Worm (Caenorhabditis elegans) whole organism, late embryonic: ENCODE results near the gene T19C3.2.
A peak's percentile ranks its signal among the peaks of the same experiment; 100 is the strongest.

Source experiments
- C08G9.2 ChIP-seq: sonication (generic microtip); optimal IDR thresholded peaks from 2 replicates; lab custom pipeline; 2016; ENCODE audit warnings: mild to moderate bottlenecking, missing genetic modification characterization, moderate library complexity, missing compliant biosample characterization
- F13H6.1 ChIP-seq: sonication (generic microtip); optimal IDR thresholded peaks from 2 replicates; lab custom pipeline; 2016; ENCODE audit warnings: missing genetic modification characterization, missing compliant biosample characterization
- K02D7.2 ChIP-seq: sonication (generic microtip); optimal IDR thresholded peaks from 2 replicates; lab custom pipeline; 2017; ENCODE audit warnings: mild to moderate bottlenecking, missing genetic modification characterization, missing compliant biosample characterization
- K09A11.1 ChIP-seq: sonication (generic microtip); optimal IDR thresholded peaks from 2 replicates; lab custom pipeline; 2017; ENCODE audit warnings: antibody characterized with exemption, mild to moderate bottlenecking, missing genetic modification characterization, missing compliant biosample characterization; ENCODE audit not compliant: insufficient read depth
- ahr-1 ChIP-seq: sonication (generic microtip); optimal IDR thresholded peaks from 2 replicates; lab custom pipeline; 2016; ENCODE audit warnings: missing genetic modification characterization, missing compliant biosample characterization
- ama-1 ChIP-seq: fragments of 150-350 bp; optimal IDR thresholded peaks from 2 replicates; lab custom pipeline; 2014
- ceh-14 ChIP-seq: sonication (generic microtip); optimal IDR thresholded peaks from 2 replicates; lab custom pipeline; 2016; ENCODE audit warnings: missing genotype, missing genetic modification characterization, missing compliant biosample characterization
- ceh-19 ChIP-seq: fragments of 200-800 bp; sonication (Bioruptor generic); optimal IDR thresholded peaks from 2 replicates; lab custom pipeline; 2018; ENCODE audit warnings: mild to moderate bottlenecking, missing genetic modification characterization, missing compliant biosample characterization
- ceh-24 ChIP-seq: sonication (generic microtip); optimal IDR thresholded peaks from 2 replicates; lab custom pipeline; 2016; ENCODE audit warnings: mild to moderate bottlenecking, missing genetic modification characterization, missing compliant biosample characterization
- ceh-30 ChIP-seq: fragments of 150-350 bp; optimal IDR thresholded peaks from 2 replicates; lab custom pipeline; 2014; ENCODE audit warnings: missing biosample characterization, missing genetic modification characterization
- ceh-48 ChIP-seq: sonication (generic microtip); optimal IDR thresholded peaks from 2 replicates; lab custom pipeline; 2016; ENCODE audit warnings: missing genetic modification characterization, inconsistent platforms, missing compliant biosample characterization
- ceh-6 ChIP-seq: fragments of 200-800 bp; sonication (Bioruptor generic); optimal IDR thresholded peaks from 2 replicates; lab custom pipeline; 2018; ENCODE audit warnings: mild to moderate bottlenecking, missing genetic modification characterization, missing compliant biosample characterization
- che-1 ChIP-seq: sonication (generic microtip); optimal IDR thresholded peaks from 2 replicates; lab custom pipeline; 2016; ENCODE audit warnings: mild to moderate bottlenecking, missing genetic modification characterization, missing compliant biosample characterization
- dve-1 ChIP-seq: sonication (generic microtip); optimal IDR thresholded peaks from 2 replicates; lab custom pipeline; 2017; ENCODE audit warnings: antibody characterized with exemption, mild to moderate bottlenecking, missing genetic modification characterization, missing compliant biosample characterization
- elt-2 ChIP-seq: sonication (generic microtip); optimal IDR thresholded peaks from 2 replicates; lab custom pipeline; 2016; ENCODE audit warnings: missing genetic modification reagents, missing genetic modification characterization, missing compliant biosample characterization
- elt-4 ChIP-seq: sonication (generic microtip); optimal IDR thresholded peaks from 2 replicates; lab custom pipeline; 2016; ENCODE audit warnings: missing genetic modification characterization, missing compliant biosample characterization
- ets-4 ChIP-seq: sonication (generic microtip); optimal IDR thresholded peaks from 2 replicates; lab custom pipeline; 2016; ENCODE audit warnings: missing genetic modification characterization, missing compliant biosample characterization
- eyg-1 ChIP-seq: sonication (generic microtip); optimal IDR thresholded peaks from 2 replicates; lab custom pipeline; 2016; ENCODE audit warnings: missing genotype, missing genetic modification characterization, missing compliant biosample characterization
- fax-1 ChIP-seq: sonication (generic microtip); optimal IDR thresholded peaks from 2 replicates; lab custom pipeline; 2016; ENCODE audit warnings: missing genotype, missing genetic modification characterization, missing compliant biosample characterization
- fkh-10 ChIP-seq: fragments of 150-350 bp; optimal IDR thresholded peaks from 2 replicates; lab custom pipeline; 2014; ENCODE audit warnings: missing biosample characterization, missing genetic modification reagents, missing genetic modification characterization
- hlh-30 ChIP-seq: sonication (generic microtip); optimal IDR thresholded peaks from 2 replicates; lab custom pipeline; 2017; ENCODE audit warnings: antibody characterized with exemption, missing genetic modification characterization, missing compliant biosample characterization; ENCODE audit not compliant: insufficient read depth
- hlh-8 ChIP-seq: sonication (generic microtip); optimal IDR thresholded peaks from 2 replicates; lab custom pipeline; 2016; ENCODE audit warnings: missing genotype, missing genetic modification characterization, missing compliant biosample characterization
- lin-11 ChIP-seq: fragments of 200-800 bp; sonication (Bioruptor generic); optimal IDR thresholded peaks from 2 replicates; lab custom pipeline; 2018; ENCODE audit warnings: mild to moderate bottlenecking, missing genetic modification characterization, missing compliant biosample characterization
- madf-2 ChIP-seq: sonication (generic microtip); optimal IDR thresholded peaks from 2 replicates; lab custom pipeline; 2017; ENCODE audit warnings: missing genetic modification characterization, missing compliant biosample characterization
- mec-3 ChIP-seq: sonication (generic microtip); optimal IDR thresholded peaks from 2 replicates; lab custom pipeline; 2016; ENCODE audit warnings: borderline replicate concordance, missing genetic modification characterization, missing compliant biosample characterization
- nhr-232 ChIP-seq: sonication (generic microtip); optimal IDR thresholded peaks from 2 replicates; lab custom pipeline; 2016; ENCODE audit warnings: missing genetic modification characterization, missing compliant biosample characterization
- odd-2 ChIP-seq: sonication (generic microtip); optimal IDR thresholded peaks from 2 replicates; lab custom pipeline; 2017; ENCODE audit warnings: antibody characterized with exemption, mild to moderate bottlenecking, missing genetic modification characterization, missing compliant biosample characterization
- pag-3 ChIP-seq: sonication (generic microtip); optimal IDR thresholded peaks from 2 replicates; lab custom pipeline; 2016; ENCODE audit warnings: missing compliant biosample characterization, missing genetic modification characterization, borderline replicate concordance
- pat-9 ChIP-seq: fragments of 200-800 bp; sonication (Bioruptor generic); optimal IDR thresholded peaks from 2 replicates; lab custom pipeline; 2018; ENCODE audit warnings: mild to moderate bottlenecking, missing genetic modification characterization, moderate library complexity, missing compliant biosample characterization
- pax-1 ChIP-seq: fragments of 150-350 bp; optimal IDR thresholded peaks from 2 replicates; lab custom pipeline; 2014; ENCODE audit warnings: missing biosample characterization, missing genetic modification characterization
- pha-2 ChIP-seq: sonication (generic microtip); optimal IDR thresholded peaks from 2 replicates; lab custom pipeline; 2017; ENCODE audit warnings: mild to moderate bottlenecking, missing genetic modification characterization, missing compliant biosample characterization
- pha-4 ChIP-seq: fragments of 150-350 bp; optimal IDR thresholded peaks from 2 replicates; lab custom pipeline; 2018; ENCODE audit warnings: missing biosample characterization, missing genetic modification reagents, missing genetic modification characterization
- pros-1 ChIP-seq: fragments of 150-350 bp; optimal IDR thresholded peaks from 2 replicates; lab custom pipeline; 2014; ENCODE audit warnings: missing biosample characterization, missing genetic modification reagents, missing genetic modification characterization
- rnt-1 ChIP-seq: sonication (generic microtip); optimal IDR thresholded peaks from 2 replicates; lab custom pipeline; 2016; ENCODE audit warnings: missing genetic modification characterization, missing compliant biosample characterization
- sox-2 ChIP-seq: fragments of 200-800 bp; sonication (Bioruptor generic); IDR thresholded peaks from 2 replicates; pipeline ENCODE4 v1.3.6; 2022; ENCODE audit warnings: missing genetic modification reagents, missing genetic modification characterization, missing compliant biosample characterization
- sox-4 ChIP-seq: sonication (generic microtip); optimal IDR thresholded peaks from 2 replicates; lab custom pipeline; 2017; ENCODE audit warnings: mild to moderate bottlenecking, missing genetic modification characterization, inconsistent platforms, missing compliant biosample characterization
- tbx-7 ChIP-seq: sonication (generic microtip); optimal IDR thresholded peaks from 2 replicates; lab custom pipeline; 2016; ENCODE audit warnings: missing genotype, missing genetic modification characterization, missing compliant biosample characterization
- ttx-3 ChIP-seq: sonication (generic microtip); optimal IDR thresholded peaks from 2 replicates; lab custom pipeline; 2016; ENCODE audit warnings: missing genetic modification reagents, missing genetic modification characterization, missing compliant biosample characterization
- unc-3 ChIP-seq, 2 experiments: fragments of 200-800 bp in 1 of 2; sonication (Bioruptor generic) in 1 of 2; sonication (generic microtip) in 1 of 2; conservative IDR thresholded peaks in 1 of 2; optimal IDR thresholded peaks in 1 of 2; 2 replicates each; pipeline versions ENCODE4 v1.3.6 to Lab custom; 2016 to 2022; ENCODE audit warnings: missing compliant biosample characterization in 2 of 2, missing genetic modification characterization in 2 of 2, missing genetic modification reagents in 1 of 2
- unc-42 ChIP-seq: sonication (generic microtip); optimal IDR thresholded peaks from 2 replicates; lab custom pipeline; 2016; ENCODE audit warnings: missing genotype, missing genetic modification characterization, missing compliant biosample characterization
- zip-5 ChIP-seq: sonication (generic microtip); optimal IDR thresholded peaks from 2 replicates; lab custom pipeline; 2016; ENCODE audit warnings: missing genetic modification characterization, missing compliant biosample characterization
- ztf-16 ChIP-seq: sonication (generic microtip); optimal IDR thresholded peaks from 2 replicates; lab custom pipeline; 2017; ENCODE audit warnings: missing genetic modification characterization, missing compliant biosample characterization

The T19C3.2 gene

ce11 chrIII:640198-640803 is 22.9 kb upstream of the T19C3.2 start, which contains the start of the genes tag-266 and tag-267 (continued):
- no peak for TF ChIP-seq K09A11.1 (tag; lab: Kevin White, UChicago)
- peak; percentile 56 for TF ChIP-seq ceh-19 (GFP tag; lab: Kevin White, UChicago)
- TF ChIP-seq eyg-1 (tag; lab: Kevin White, UChicago) = peak; percentile 61
- TF ChIP-seq zip-5 (tag; lab: Kevin White, UChicago) = peak; percentile 98
- TF ChIP-seq ztf-16 = peak; percentile 78
- TF ChIP-seq ceh-24 (tag; lab: Kevin White, UChicago) = peak; percentile 42
- TF ChIP-seq F13H6.1 (tag; lab: Kevin White, UChicago) = peak; percentile 75
- TF ChIP-seq pha-4 (tag; lab: Kevin White, UChicago) = no peak
- TF ChIP-seq ceh-48 (tag; lab: Kevin White, UChicago) = peak; percentile 98
- TF ChIP-seq ahr-1 = peak; percentile 94
- TF ChIP-seq che-1 = peak; percentile 24
- TF ChIP-seq elt-4 (tag; lab: Kevin White, UChicago) = no peak
- TF ChIP-seq unc-42 (tag; lab: Kevin White, UChicago) = peak; percentile 66
- peak; percentile 56; the same call in 1 of the 2 replicates for TF ChIP-seq unc-3 (GFP tag; conservative IDR thresholded peaks at IDR 0.05; lab: Robert Waterston, UW)
- TF ChIP-seq unc-3 (tag; optimal IDR thresholded peaks at IDR 0.05; lab: Kevin White, UChicago) = peak; percentile 93
- TF ChIP-seq pha-2 = peak; percentile 85
- TF ChIP-seq K02D7.2 (tag; lab: Kevin White, UChicago) = peak; percentile 63

- TF ChIP-seq tbx-7 (tag; lab: Kevin White, UChicago) (no peak), pag-3 (tag; lab: Kevin White, UChicago) (no peak), fax-1 (tag; lab: Kevin White, UChicago) (no peak)
These were observed 21.0 kb upstream of the T19C3.2 start, which contains the start of gene sbds-1 for ce11 chrIII:638319-638718. Gene sbds-1, minus strand, starts transcription at chrIII:638419.

ce11 chrIII:636067-636466 is 18.7 kb upstream of the T19C3.2 start, which contains the start of gene T19C3.7:
Gene T19C3.7, minus strand, starts transcription at chrIII:636167.
- no peak for TF ChIP-seq fax-1 (tag; lab: Kevin White, UChicago)
- TF ChIP-seq sox-2 (GFP tag; lab: Robert Waterston, UW) = no peak
- TF ChIP-seq sox-4 = no peak
- no peak for TF ChIP-seq ceh-14 (tag; lab: Kevin White, UChicago)
- no peak for TF ChIP-seq ceh-30
- no peak for TF ChIP-seq lin-11 (tag; lab: Kevin White, UChicago)
- TF ChIP-seq ceh-24 (tag; lab: Kevin White, UChicago) = no peak
- no peak for TF ChIP-seq hlh-30
- TF ChIP-seq pag-3 (tag; lab: Kevin White, UChicago) = no peak
- TF ChIP-seq fkh-10 (GFP tag; lab: Kevin White, UChicago) = no peak
- TF ChIP-seq pat-9 (tag; lab: Kevin White, UChicago) = no peak
- no peak for TF ChIP-seq K09A11.1 (tag; lab: Kevin White, UChicago)
- TF ChIP-seq rnt-1 (tag; lab: Kevin White, UChicago) = no peak
- TF ChIP-seq odd-2 = no peak
- TF ChIP-seq pax-1 (tag; lab: Kevin White, UChicago) = no peak
- TF ChIP-seq C08G9.2 = no peak
- no peak for TF ChIP-seq tbx-7 (tag; lab: Kevin White, UChicago)
- no peak for TF ChIP-seq eyg-1 (tag; lab: Kevin White, UChicago)
- no peak for TF ChIP-seq nhr-232 (tag; lab: Kevin White, UChicago)
- TF ChIP-seq, all 69 proteins: peak for 0

ce11 chrIII:634618-635017 is 17.3 kb upstream of the T19C3.2 start, which contains the start of gene fem-2:
Gene fem-2, minus strand, starts transcription at chrIII:634626.
- TF ChIP-seq ttx-3 (tag; lab: Kevin White, UChicago) = no peak
- TF ChIP-seq che-1 = no peak
- TF ChIP-seq elt-2 (tag; lab: Kevin White, UChicago) = peak; percentile 5
- no peak for TF ChIP-seq hlh-8
- no peak for TF ChIP-seq ama-1 (lab: Kevin White, UChicago)
- TF ChIP-seq ceh-19 (GFP tag; lab: Kevin White, UChicago) = no peak
- no peak for TF ChIP-seq ahr-1
- no peak for TF ChIP-seq ceh-14 (tag; lab: Kevin White, UChicago)
- TF ChIP-seq ceh-48 (tag; lab: Kevin White, UChicago) = no peak
- no peak for TF ChIP-seq ceh-6 (GFP tag; lab: Kevin White, UChicago)
- TF ChIP-seq pros-1 (tag; lab: Kevin White, UChicago) = no peak
- no peak for TF ChIP-seq madf-2
- TF ChIP-seq unc-42 (tag; lab: Kevin White, UChicago) = peak; percentile 60
- TF ChIP-seq mec-3 (tag; lab: Kevin White, UChicago) = no peak
- no peak for TF ChIP-seq dve-1 (tag; lab: Kevin White, UChicago)
- no peak for TF ChIP-seq zip-5 (tag; lab: Kevin White, UChicago)
- no peak for TF ChIP-seq ets-4
